Worm (Caenorhabditis elegans) whole organism, late embryonic: Measurements from ENCODE around the gene F46C8.8.

Experiments
- C08G9.2 ChIP-seq: sonication (generic microtip); optimal IDR thresholded peaks from 2 replicates; lab custom pipeline; 2016; ENCODE audit warnings: mild to moderate bottlenecking, missing genetic modification characterization, moderate library complexity, missing compliant biosample characterization
- K02D7.2 ChIP-seq: sonication (generic microtip); optimal IDR thresholded peaks from 2 replicates; lab custom pipeline; 2017; ENCODE audit warnings: mild to moderate bottlenecking, missing genetic modification characterization, missing compliant biosample characterization
- ama-1 ChIP-seq: fragments of 150-350 bp; optimal IDR thresholded peaks from 2 replicates; lab custom pipeline; 2014
- che-1 ChIP-seq: sonication (generic microtip); optimal IDR thresholded peaks from 2 replicates; lab custom pipeline; 2016; ENCODE audit warnings: mild to moderate bottlenecking, missing genetic modification characterization, missing compliant biosample characterization
- rnt-1 ChIP-seq: sonication (generic microtip); optimal IDR thresholded peaks from 2 replicates; lab custom pipeline; 2016; ENCODE audit warnings: missing genetic modification characterization, missing compliant biosample characterization
- tbx-7 ChIP-seq: sonication (generic microtip); optimal IDR thresholded peaks from 2 replicates; lab custom pipeline; 2016; ENCODE audit warnings: missing genotype, missing genetic modification characterization, missing compliant biosample characterization

DNA sequence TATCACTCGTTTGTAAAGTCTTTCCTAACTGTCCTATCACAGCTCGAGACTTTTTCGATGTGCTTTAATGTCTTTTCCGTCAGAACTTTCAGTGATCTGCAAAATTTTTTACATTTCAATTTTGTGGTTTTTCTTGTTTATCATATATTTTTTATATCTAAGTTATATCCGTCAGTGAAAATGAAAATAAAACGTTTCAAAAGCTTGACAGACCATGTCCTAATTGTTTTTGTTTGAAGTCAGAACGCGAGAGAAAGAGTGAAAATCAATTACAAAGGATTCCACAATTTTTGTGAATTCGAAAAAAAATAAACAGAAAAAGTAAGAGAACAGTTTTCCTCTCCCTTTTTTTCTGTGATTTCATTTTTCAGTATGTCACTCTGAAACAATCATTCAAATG lies 6.1 kb downstream of the F46C8.8 start, which contains the start of gene F46C8.1:
- TF ChIP-seq che-1 (tag; lab: Kevin White, UChicago): no peak
- TF ChIP-seq C08G9.2 (tag; lab: Kevin White, UChicago): no peak
- no peak for TF ChIP-seq K02D7.2 (tag; lab: Kevin White, UChicago)
- no peak for TF ChIP-seq rnt-1 (tag; lab: Kevin White, UChicago)
- TF ChIP-seq ama-1 (lab: Kevin White, UChicago): no peak
- TF ChIP-seq tbx-7 (tag; lab: Kevin White, UChicago): no peak
